Worm (Caenorhabditis elegans) whole organism, young adult: Measurements from ENCODE around the gene xbp-1.

Experiments used
- ekl-4 ChIP-seq: fragments of 200-800 bp; sonication (Bioruptor generic); IDR thresholded peaks from 2 replicates; pipeline ENCODE4 v1.3.6; 2022; ENCODE audit warnings: missing genetic modification reagents, missing genetic modification characterization, missing compliant biosample characterization
- hmg-1.2 ChIP-seq: fragments of 200-800 bp; sonication (Bioruptor generic); IDR thresholded peaks from 2 replicates; pipeline ENCODE4 v1.3.6; 2022; ENCODE audit warnings: missing genetic modification reagents, missing genetic modification characterization, missing compliant biosample characterization
- nhr-90 ChIP-seq: sonication (generic microtip); optimal IDR thresholded peaks from 2 replicates; lab custom pipeline; 2016; ENCODE audit warnings: missing genotype, mild to moderate bottlenecking, missing genetic modification characterization, missing compliant biosample characterization
- snpc-4 ChIP-seq, 5 experiments: fragments of 150-350 bp in 1 of 5; sonication (generic microtip) in 4 of 5; optimal IDR thresholded peaks; 2 replicates each; lab custom pipeline; 2014 to 2018; ENCODE audit warnings: missing genetic modification characterization in 5 of 5, missing biosample characterization in 3 of 5, antibody characterized with exemption in 2 of 5, mild to moderate bottlenecking in 2 of 5, missing compliant biosample characterization in 2 of 5, missing genotype in 2 of 5, moderate library complexity in 2 of 5, missing genetic modification reagents in 1 of 5

DNA sequence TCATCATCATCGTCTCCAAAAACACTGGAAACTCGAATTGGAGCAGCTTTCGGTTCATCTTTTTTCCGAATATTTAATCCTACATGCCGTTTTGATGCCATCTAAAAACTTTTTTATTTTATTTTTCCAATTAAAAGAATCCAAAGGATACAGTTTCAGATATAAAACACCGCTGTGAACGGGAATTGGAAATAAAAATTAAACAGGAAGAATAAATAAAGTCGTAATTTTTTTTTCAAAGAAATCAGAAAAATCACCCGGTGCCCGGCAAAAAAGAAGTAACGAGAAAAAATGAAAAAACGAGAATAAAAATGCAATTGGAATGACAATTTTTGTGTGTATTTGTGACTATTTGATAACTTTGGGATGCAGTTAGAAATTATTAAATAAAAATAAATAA is 24.9 kb upstream of the xbp-1 start, which contains the start of gene ccdc-55:
- TF ChIP-seq hmg-1.2 (GFP tag; lab: Robert Waterston, UW) (no peak), ekl-4 (GFP tag; lab: Robert Waterston, UW) (no peak), nhr-90 (no peak), snpc-4 (GFP tag; optimal IDR thresholded peaks at IDR 0.05; lab: Kevin White, UChicago) (no peak), snpc-4 (tag; optimal IDR thresholded peaks at IDR 0.05; lab: Kevin White, UChicago) (no peak)
